Worm (Caenorhabditis elegans) whole organism, young adult: Measurements from ENCODE around the gene hrg-9.
A peak's percentile ranks its signal among the peaks of the same experiment; 100 is the strongest.

Source experiments
- B0019.2 ChIP-seq: fragments of 200-800 bp; sonication (Bioruptor generic); conservative IDR thresholded peaks from 2 replicates; pipeline ENCODE4 v1.3.6; 2022; ENCODE audit warnings: missing genetic modification reagents, missing genetic modification characterization, missing compliant biosample characterization
- F57C9.4 ChIP-seq: sonication (generic microtip); optimal IDR thresholded peaks from 2 replicates; lab custom pipeline; 2017; ENCODE audit warnings: mild to moderate bottlenecking, missing genetic modification characterization, missing compliant biosample characterization
- T07F8.4 ChIP-seq: sonication (generic microtip); optimal IDR thresholded peaks from 2 replicates; lab custom pipeline; 2016; ENCODE audit warnings: mild to moderate bottlenecking, missing genetic modification characterization, moderate library complexity, missing compliant biosample characterization
- Y53G8AR.9 ChIP-seq: fragments of 200-800 bp; sonication (Bioruptor generic); conservative IDR thresholded peaks from 2 replicates; pipeline ENCODE4 v1.3.6; 2022; ENCODE audit warnings: missing genetic modification reagents, missing genetic modification characterization, missing compliant biosample characterization
- Y56A3A.18 ChIP-seq: fragments of 200-800 bp; sonication (Bioruptor generic); IDR thresholded peaks from 2 replicates; pipeline ENCODE4 v1.3.6; 2022; ENCODE audit warnings: missing genetic modification reagents, missing genetic modification characterization, missing compliant biosample characterization
- Y95B8A.8 ChIP-seq: fragments of 200-800 bp; sonication (Bioruptor generic); IDR thresholded peaks from 2 replicates; pipeline ENCODE4 v1.3.6; 2022; ENCODE audit warnings: missing genetic modification reagents, missing genetic modification characterization, missing compliant biosample characterization
- ZK185.1 ChIP-seq: sonication (generic microtip); optimal IDR thresholded peaks from 2 replicates; lab custom pipeline; 2016; ENCODE audit warnings: mild to moderate bottlenecking, missing genetic modification characterization, missing compliant biosample characterization; ENCODE audit not compliant: poor library complexity, severe bottlenecking
- athp-1 ChIP-seq: sonication (generic microtip); optimal IDR thresholded peaks from 2 replicates; lab custom pipeline; 2017; ENCODE audit warnings: mild to moderate bottlenecking, missing genetic modification characterization, missing compliant biosample characterization
- attf-3 ChIP-seq: fragments of 200-800 bp; sonication (Bioruptor generic); conservative IDR thresholded peaks from 2 replicates; pipeline ENCODE4 v1.3.6; 2022; ENCODE audit warnings: missing genetic modification reagents, missing genetic modification characterization, missing compliant biosample characterization
- cebp-2 ChIP-seq: fragments of 200-800 bp; sonication (Bioruptor generic); IDR thresholded peaks from 2 replicates; pipeline ENCODE4 v1.3.6; 2022; ENCODE audit warnings: missing genetic modification characterization, missing compliant biosample characterization
- ceh-100 ChIP-seq: fragments of 200-800 bp; sonication (Bioruptor generic); IDR thresholded peaks from 2 replicates; pipeline ENCODE4 v1.3.6; 2022; ENCODE audit warnings: missing genetic modification reagents, missing genetic modification characterization, missing compliant biosample characterization
- ceh-27 ChIP-seq: fragments of 200-800 bp; sonication (Bioruptor generic); optimal IDR thresholded peaks from 2 replicates; lab custom pipeline; 2018; ENCODE audit warnings: mild to moderate bottlenecking, missing genetic modification characterization, moderate library complexity, missing compliant biosample characterization
- ceh-58 ChIP-seq: fragments of 200-800 bp; sonication (Bioruptor generic); IDR thresholded peaks from 2 replicates; pipeline ENCODE4 v1.3.6; 2022; ENCODE audit warnings: missing genetic modification characterization, missing compliant biosample characterization
- efl-1 ChIP-seq: fragments of 150-350 bp; optimal IDR thresholded peaks from 2 replicates; lab custom pipeline; 2014; ENCODE audit warnings: missing biosample characterization, missing genetic modification reagents, missing genetic modification characterization
- ets-4 ChIP-seq: fragments of 200-800 bp; sonication (Bioruptor generic); optimal IDR thresholded peaks from 2 replicates; lab custom pipeline; 2018; ENCODE audit warnings: mild to moderate bottlenecking, missing genetic modification characterization, missing compliant biosample characterization
- hlh-12 ChIP-seq: sonication (generic microtip); optimal IDR thresholded peaks from 2 replicates; lab custom pipeline; 2016; ENCODE audit warnings: missing genetic modification characterization, missing compliant biosample characterization
- hmg-1.2 ChIP-seq: fragments of 200-800 bp; sonication (Bioruptor generic); IDR thresholded peaks from 2 replicates; pipeline ENCODE4 v1.3.6; 2022; ENCODE audit warnings: missing genetic modification reagents, missing genetic modification characterization, missing compliant biosample characterization
- hrde-1 ChIP-seq: sonication (generic microtip); optimal IDR thresholded peaks from 2 replicates; lab custom pipeline; 2016; ENCODE audit warnings: missing genetic modification characterization, mild to moderate bottlenecking, missing compliant biosample characterization, moderate library complexity, missing genotype, missing genetic modification reagents, borderline replicate concordance
- let-607 ChIP-seq, 2 experiments: fragments of 200-800 bp in 1 of 2; sonication (Bioruptor generic) in 1 of 2; sonication (generic microtip) in 1 of 2; optimal IDR thresholded peaks; 2 replicates each; lab custom pipeline; 2016 to 2018; ENCODE audit warnings: mild to moderate bottlenecking in 2 of 2, missing compliant biosample characterization in 2 of 2, missing genetic modification characterization in 2 of 2, moderate library complexity in 2 of 2, missing genotype in 1 of 2
- lin-35 ChIP-seq, 3 experiments: fragments of 150-350 bp in 2 of 3; sonication (generic microtip) in 1 of 3; optimal IDR thresholded peaks; 2 replicates each; lab custom pipeline; 2014 to 2018; ENCODE audit warnings: missing biosample characterization in 3 of 3, missing genetic modification characterization in 3 of 3, missing genetic modification reagents in 3 of 3
- lir-1 ChIP-seq: fragments of 200-800 bp; sonication (Bioruptor generic); conservative IDR thresholded peaks from 2 replicates; pipeline ENCODE4 v1.3.6; 2022; ENCODE audit warnings: missing genetic modification reagents, missing genetic modification characterization, missing compliant biosample characterization
- lsl-1 ChIP-seq: fragments of 200-800 bp; sonication (Bioruptor generic); optimal IDR thresholded peaks from 2 replicates; lab custom pipeline; 2018; ENCODE audit warnings: mild to moderate bottlenecking, missing genetic modification characterization, moderate library complexity, missing compliant biosample characterization
- lsy-27 ChIP-seq: sonication (generic microtip); optimal IDR thresholded peaks from 2 replicates; lab custom pipeline; 2017; ENCODE audit warnings: missing genetic modification characterization, mild to moderate bottlenecking, missing compliant biosample characterization, antibody characterized with exemption, missing genotype, borderline replicate concordance; ENCODE audit not compliant: insufficient read depth
- madf-10 ChIP-seq: sonication (generic microtip); optimal IDR thresholded peaks from 2 replicates; lab custom pipeline; 2016; ENCODE audit warnings: mild to moderate bottlenecking, missing genetic modification characterization, missing compliant biosample characterization
- mel-28 ChIP-seq: sonication (generic microtip); optimal IDR thresholded peaks from 2 replicates; lab custom pipeline; 2016; ENCODE audit warnings: borderline replicate concordance, mild to moderate bottlenecking, missing genetic modification characterization, missing compliant biosample characterization
- mes-4 ChIP-seq: sonication (generic microtip); optimal IDR thresholded peaks from 2 replicates; lab custom pipeline; 2016; ENCODE audit warnings: missing genotype, missing genetic modification characterization, missing compliant biosample characterization
- nfya-1 ChIP-seq: sonication (generic microtip); optimal IDR thresholded peaks from 2 replicates; lab custom pipeline; 2017; ENCODE audit warnings: antibody characterized with exemption, missing compliant biosample characterization, missing genetic modification characterization, borderline replicate concordance; ENCODE audit not compliant: insufficient read depth
- nfyb-1 ChIP-seq: fragments of 200-800 bp; sonication (Bioruptor generic); IDR thresholded peaks from 2 replicates; pipeline ENCODE4 v1.3.6; 2022; ENCODE audit warnings: missing genetic modification reagents, missing genetic modification characterization, missing compliant biosample characterization
- nhr-120 ChIP-seq: fragments of 200-800 bp; sonication (Bioruptor generic); IDR thresholded peaks from 2 replicates; pipeline ENCODE4 v1.3.6; 2022; ENCODE audit warnings: missing genetic modification characterization, missing compliant biosample characterization
- nhr-179 ChIP-seq: sonication (generic microtip); optimal IDR thresholded peaks from 2 replicates; lab custom pipeline; 2016; ENCODE audit warnings: mild to moderate bottlenecking, missing genetic modification characterization, missing compliant biosample characterization
- rcor-1 ChIP-seq: fragments of 200-800 bp; sonication (Bioruptor generic); IDR thresholded peaks from 2 replicates; pipeline ENCODE4 v1.3.6; 2022; ENCODE audit warnings: missing genetic modification reagents, missing genetic modification characterization, missing compliant biosample characterization
- rec-8 ChIP-seq, 2 experiments: sonication (generic microtip); optimal IDR thresholded peaks; 2 replicates each; lab custom pipeline; 2016; ENCODE audit warnings: mild to moderate bottlenecking in 2 of 2, missing genetic modification characterization in 2 of 2, missing genetic modification reagents in 2 of 2, missing genotype in 2 of 2, missing biosample characterization in 1 of 2, missing compliant biosample characterization in 1 of 2, moderate library complexity in 1 of 2
- repo-1 ChIP-seq: sonication (generic microtip); optimal IDR thresholded peaks from 2 replicates; lab custom pipeline; 2017; ENCODE audit warnings: mild to moderate bottlenecking, missing genetic modification characterization, missing compliant biosample characterization
- rpc-1 ChIP-seq, 2 experiments: fragments of 150-350 bp in 1 of 2; sonication (generic microtip) in 1 of 2; optimal IDR thresholded peaks; 2 replicates each; lab custom pipeline; 2014 to 2018; ENCODE audit warnings: missing biosample characterization in 1 of 2, missing genetic modification characterization in 1 of 2, missing genetic modification reagents in 1 of 2, missing genotype in 1 of 2
- sdz-38 ChIP-seq: sonication (generic microtip); optimal IDR thresholded peaks from 2 replicates; lab custom pipeline; 2016; ENCODE audit warnings: missing genotype, missing genetic modification characterization, missing compliant biosample characterization
- snpc-1.3 ChIP-seq: sonication (generic microtip); optimal IDR thresholded peaks from 2 replicates; lab custom pipeline; 2017; ENCODE audit warnings: missing genetic modification characterization, mild to moderate bottlenecking, missing compliant biosample characterization, antibody characterized with exemption, moderate library complexity, missing genotype, missing genetic modification reagents; ENCODE audit not compliant: insufficient read depth
- snpc-3.4 ChIP-seq: sonication (generic microtip); optimal IDR thresholded peaks from 2 replicates; lab custom pipeline; 2017; ENCODE audit warnings: missing genetic modification characterization, mild to moderate bottlenecking, missing compliant biosample characterization, antibody characterized with exemption, moderate library complexity, missing genotype, missing genetic modification reagents
- snpc-4 ChIP-seq, 5 experiments: fragments of 150-350 bp in 1 of 5; sonication (generic microtip) in 4 of 5; optimal IDR thresholded peaks; 2 replicates each; lab custom pipeline; 2014 to 2018; ENCODE audit warnings: missing genetic modification characterization in 5 of 5, missing biosample characterization in 3 of 5, antibody characterized with exemption in 2 of 5, mild to moderate bottlenecking in 2 of 5, missing compliant biosample characterization in 2 of 5, missing genotype in 2 of 5, moderate library complexity in 2 of 5, missing genetic modification reagents in 1 of 5
- somi-1 ChIP-seq: fragments of 200-800 bp; sonication (Bioruptor generic); optimal IDR thresholded peaks from 2 replicates; lab custom pipeline; 2018; ENCODE audit warnings: mild to moderate bottlenecking, missing genetic modification characterization, missing compliant biosample characterization
- tbp1 ChIP-seq: fragments of 200-800 bp; sonication (Bioruptor generic); optimal IDR thresholded peaks from 2 replicates; lab custom pipeline; 2018; ENCODE audit warnings: mild to moderate bottlenecking, missing genetic modification characterization, missing compliant biosample characterization
- tlf-1 ChIP-seq: fragments of 200-800 bp; sonication (Bioruptor generic); optimal IDR thresholded peaks from 2 replicates; lab custom pipeline; 2018; ENCODE audit warnings: mild to moderate bottlenecking, missing genetic modification characterization, missing compliant biosample characterization
- xnd-1 ChIP-seq: sonication (generic microtip); optimal IDR thresholded peaks from 2 replicates; lab custom pipeline; 2016; ENCODE audit warnings: missing genotype, missing genetic modification reagents, missing genetic modification characterization, missing compliant biosample characterization
- zfh-2 ChIP-seq: fragments of 200-800 bp; sonication (Bioruptor generic); conservative IDR thresholded peaks from 2 replicates; pipeline ENCODE4 v1.3.6; 2022; ENCODE audit warnings: missing genetic modification reagents, missing genetic modification characterization, missing compliant biosample characterization
- zim-3 ChIP-seq: sonication (generic microtip); optimal IDR thresholded peaks from 2 replicates; lab custom pipeline; 2017; ENCODE audit warnings: mild to moderate bottlenecking, missing genetic modification characterization, moderate library complexity, missing compliant biosample characterization
- ztf-3 ChIP-seq: fragments of 200-800 bp; sonication (Bioruptor generic); optimal IDR thresholded peaks from 2 replicates; lab custom pipeline; 2018; ENCODE audit warnings: mild to moderate bottlenecking, missing genetic modification characterization, missing compliant biosample characterization

The hrg-9 gene

ce11 chrV:13003378-13003777 lies 40.2 kb upstream of the hrg-9 start (continued):
- TF ChIP-seq tlf-1 (GFP tag; lab: Kevin White, UChicago): no peak
- TF ChIP-seq nfya-1 (tag; lab: Kevin White, UChicago): no peak
- peak; percentile 29; the same call in 1 of the 2 replicates for TF ChIP-seq Y53G8AR.9 (GFP tag; lab: Robert Waterston, UW)
- peak; percentile 58 for TF ChIP-seq attf-3
- no peak for TF ChIP-seq efl-1 (GFP tag; lab: Kevin White, UChicago)
- TF ChIP-seq hrde-1: peak; percentile 63
- TF ChIP-seq let-607 (tag; optimal IDR thresholded peaks at IDR 0.05; lab: Kevin White, UChicago): peak; percentile 10 to 55
- peak; percentile 71 for TF ChIP-seq rcor-1 (GFP tag; lab: Robert Waterston, UW)
- TF ChIP-seq T07F8.4 (tag; lab: Kevin White, UChicago): peak; percentile 68
- TF ChIP-seq nhr-179: peak; percentile 0
- peak; percentile 80 for TF ChIP-seq ZK185.1
- TF ChIP-seq madf-10 (tag; lab: Kevin White, UChicago): peak; percentile 58
- peak; percentile 90 for TF ChIP-seq rpc-1 (optimal IDR thresholded peaks at IDR 0.05; lab: Kevin White, UChicago)
- peak; percentile 77 for TF ChIP-seq rpc-1 (tag; optimal IDR thresholded peaks at IDR 0.05; lab: Kevin White, UChicago)
- TF ChIP-seq tbp1 (GFP tag; lab: Kevin White, UChicago): peak; percentile 90
- peak in 1 of 3 experiments; percentile 56 for TF ChIP-seq lin-35 (GFP tag; optimal IDR thresholded peaks at IDR 0.05; lab: Kevin White, UChicago)
- TF ChIP-seq cebp-2: peak; percentile 83; the same call in 1 of the 2 replicates
- TF ChIP-seq mel-28 (tag; lab: Kevin White, UChicago): peak; percentile 22
- TF ChIP-seq nfyb-1 (GFP tag; lab: Robert Waterston, UW): peak; percentile 85
- no peak for TF ChIP-seq sdz-38 (tag; lab: Kevin White, UChicago)
- no peak for TF ChIP-seq lsy-27 (tag; lab: Kevin White, UChicago)
- peak; percentile 49 for TF ChIP-seq snpc-4 (GFP tag; optimal IDR thresholded peaks at IDR 0.05; lab: Kevin White, UChicago)
- TF ChIP-seq snpc-4 (tag; optimal IDR thresholded peaks at IDR 0.05; lab: Kevin White, UChicago): peak in 3 of 4 experiments; percentile 52 to 73 (median 61)
- TF ChIP-seq B0019.2: no peak
- peak; percentile 86 for TF ChIP-seq repo-1
- TF ChIP-seq ets-4 (GFP tag; lab: Kevin White, UChicago): no peak
- TF ChIP-seq zim-3 (tag; lab: Kevin White, UChicago): peak; percentile 87
- TF ChIP-seq snpc-3.4: peak; percentile 92
- peak; percentile 78 for TF ChIP-seq hmg-1.2 (GFP tag; lab: Robert Waterston, UW)
- TF ChIP-seq rec-8 (tag; optimal IDR thresholded peaks at IDR 0.05; lab: Kevin White, UChicago): peak; percentile 74 to 86
- peak; percentile 37 for TF ChIP-seq ceh-27
- peak; percentile 46 for TF ChIP-seq somi-1 (GFP tag; lab: Kevin White, UChicago)
- 0 out of 2 replicates have a peak, but pooled peaks have one; percentile 42 for TF ChIP-seq lir-1
- TF ChIP-seq snpc-1.3 (tag; lab: Kevin White, UChicago): peak; percentile 85
- no peak for TF ChIP-seq nhr-120
- TF ChIP-seq hlh-12: peak; percentile 2
- TF ChIP-seq ceh-58 (GFP tag; lab: Robert Waterston, UW): no peak
- peak; percentile 38 for TF ChIP-seq lsl-1 (GFP tag; lab: Kevin White, UChicago)
- no peak for TF ChIP-seq F57C9.4 (tag; lab: Kevin White, UChicago)
- TF ChIP-seq mes-4 (tag; lab: Kevin White, UChicago): peak; percentile 67
- TF ChIP-seq athp-1 (tag; lab: Kevin White, UChicago): peak; percentile 50
- TF ChIP-seq ceh-100 (GFP tag; lab: Robert Waterston, UW): peak; percentile 68
- TF ChIP-seq Y56A3A.18 (GFP tag; lab: Robert Waterston, UW): peak; percentile 39; the same call in 1 of the 2 replicates
- peak; percentile 45 for TF ChIP-seq ztf-3 (GFP tag; lab: Kevin White, UChicago)
- TF ChIP-seq xnd-1 (tag; lab: Kevin White, UChicago): no peak
- TF ChIP-seq zfh-2: 0 out of 2 replicates have a peak, but pooled peaks have one; percentile 36
- no peak for TF ChIP-seq Y95B8A.8 (GFP tag; lab: Robert Waterston, UW)
